Worm (Caenorhabditis elegans): ENCODE results near the gene F08D12.2.

DNA sequence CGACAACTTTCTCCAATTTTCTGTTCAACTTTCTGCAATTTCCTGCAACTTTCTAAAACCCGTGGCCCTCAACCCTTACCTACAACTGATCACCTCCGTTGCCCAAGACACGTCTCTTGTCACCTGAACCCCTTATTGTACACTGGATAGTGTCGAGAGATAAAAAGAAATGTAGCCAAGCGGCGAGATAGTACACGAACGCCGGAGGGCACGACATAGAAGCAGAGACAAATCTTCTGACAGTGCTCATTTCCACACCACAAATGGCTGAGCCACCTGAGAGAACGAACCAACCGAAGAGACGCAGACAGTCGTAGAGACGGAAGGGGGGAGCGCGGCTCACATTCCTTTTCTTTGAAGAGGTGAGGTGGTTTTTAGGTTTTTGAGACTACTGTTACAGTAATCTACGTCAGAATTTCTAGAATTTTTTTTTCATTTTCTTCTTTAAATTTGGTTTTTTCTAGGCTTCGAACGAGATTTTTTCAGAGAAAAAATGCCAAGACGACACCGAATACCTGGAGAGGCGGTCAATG is 26.3 kb downstream of the F08D12.2 start, which contains the start of gene K12H6.12:
- TF ChIP-seq unc-39 (tag; optimal IDR thresholded peaks at IDR 0.05): no peak
- TF ChIP-seq ces-1 (GFP tag; optimal IDR thresholded peaks at IDR 0.05): no peak
- no peak for TF ChIP-seq nhr-12 (tag; optimal IDR thresholded peaks at IDR 0.05)
- TF ChIP-seq snpc-4 (tag; optimal IDR thresholded peaks at IDR 0.05): no peak
- TF ChIP-seq mab-5 (tag; optimal IDR thresholded peaks at IDR 0.05): no peak
- no peak for TF ChIP-seq elt-3 (tag; optimal IDR thresholded peaks at IDR 0.05)
- TF ChIP-seq nhr-237 (tag; optimal IDR thresholded peaks at IDR 0.05): no peak

Measured in whole organism, mixed stage, embryonic.